Fruit fly (Drosophila melanogaster) whole organism: Measurements from ENCODE around the gene CG9676.

Source experiments
- CG8478 ChIP-seq: fragments of >200 bp; optimal IDR thresholded peaks from 2 replicates; lab custom pipeline; 2018; ENCODE audit warnings: inconsistent platforms
- Dll ChIP-seq: fragments of >200 bp; optimal IDR thresholded peaks from 2 replicates; lab custom pipeline; 2017
- EcR ChIP-seq, 2 experiments: fragments of >200 bp; optimal IDR thresholded peaks; 2 replicates each; lab custom pipeline; 2017; ENCODE audit warnings: missing biosample characterization in 2 of 2, missing genetic modification characterization in 2 of 2, missing genetic modification reagents in 2 of 2
- pan ChIP-seq: fragments of >200 bp; optimal IDR thresholded peaks from 2 replicates; lab custom pipeline; 2017
- psq ChIP-seq: fragments of >200 bp; optimal IDR thresholded peaks from 2 replicates; lab custom pipeline; 2017
- usp ChIP-seq: fragments of >200 bp; optimal IDR thresholded peaks from 2 replicates; lab custom pipeline; 2017; ENCODE audit warnings: missing biosample characterization, missing genetic modification characterization, mixed read lengths

Gene CG9676

dm6 chrX:16695658-16696181 is 4.2 kb downstream of the CG9676 start, which contains the start of gene CG4678:
Gene CG4678 (plus strand): TSS chrX:16696131.
- TF ChIP-seq EcR (GFP tag; optimal IDR thresholded peaks at IDR 0.05; lab: Kevin White, UChicago) (no peak), pan (lab: Kevin White, UChicago) (no peak), psq (lab: Kevin White, UChicago) (no peak), Dll (lab: Kevin White, UChicago) (no peak), usp (GFP tag; lab: Kevin White, UChicago) (no peak), CG8478 (no peak)

- TF ChIP-seq CG8478 = no peak
- TF ChIP-seq psq (lab: Kevin White, UChicago) = no peak
- TF ChIP-seq pan (lab: Kevin White, UChicago) = no peak
- no peak for TF ChIP-seq usp (GFP tag; lab: Kevin White, UChicago)
- no peak for TF ChIP-seq EcR (GFP tag; optimal IDR thresholded peaks at IDR 0.05; lab: Kevin White, UChicago)
- no peak for TF ChIP-seq Dll (lab: Kevin White, UChicago)
These were observed 5.0 kb downstream of the CG9676 start, which contains the start of gene Septin4 for dm6 chrX:16694959-16695358. Gene Septin4 (minus strand): TSS chrX:16695173.

- no peak for TF ChIP-seq CG8478
- TF ChIP-seq pan (lab: Kevin White, UChicago) = no peak
- no peak for TF ChIP-seq EcR (GFP tag; optimal IDR thresholded peaks at IDR 0.05; lab: Kevin White, UChicago)
- TF ChIP-seq usp (GFP tag; lab: Kevin White, UChicago) = no peak
- no peak for TF ChIP-seq Dll (lab: Kevin White, UChicago)
These were observed 5.5 kb downstream of the CG9676 start for dm6 chrX:16694477-16694876.

- no peak for TF ChIP-seq psq (lab: Kevin White, UChicago)
- no peak for TF ChIP-seq usp (GFP tag; lab: Kevin White, UChicago)
- TF ChIP-seq Dll (lab: Kevin White, UChicago) = no peak
- TF ChIP-seq EcR (GFP tag; optimal IDR thresholded peaks at IDR 0.05; lab: Kevin White, UChicago) = no peak
- TF ChIP-seq pan (lab: Kevin White, UChicago) = no peak
- no peak for TF ChIP-seq CG8478
These were observed 6.1 kb downstream of the CG9676 start for dm6 chrX:16693805-16694387.

dm6 chrX:16692325-16692724 is 7.6 kb downstream of the CG9676 start:
- no peak for TF ChIP-seq pan (lab: Kevin White, UChicago)
- TF ChIP-seq EcR (GFP tag; optimal IDR thresholded peaks at IDR 0.05; lab: Kevin White, UChicago) = no peak
- no peak for TF ChIP-seq psq (lab: Kevin White, UChicago)
- no peak for TF ChIP-seq CG8478
- no peak for TF ChIP-seq usp (GFP tag; lab: Kevin White, UChicago)
- TF ChIP-seq Dll (lab: Kevin White, UChicago) = no peak

- TF ChIP-seq psq (lab: Kevin White, UChicago) (no peak), usp (GFP tag; lab: Kevin White, UChicago) (no peak), pan (lab: Kevin White, UChicago) (no peak), Dll (lab: Kevin White, UChicago) (no peak), CG8478 (no peak), EcR (GFP tag; optimal IDR thresholded peaks at IDR 0.05; lab: Kevin White, UChicago) (no peak)
These were observed 8.5 kb downstream of the CG9676 start for dm6 chrX:16691440-16691839.

- TF ChIP-seq usp (GFP tag; lab: Kevin White, UChicago) (no peak), pan (lab: Kevin White, UChicago) (no peak), Dll (lab: Kevin White, UChicago) (no peak), CG8478 (no peak), psq (lab: Kevin White, UChicago) (no peak), EcR (GFP tag; optimal IDR thresholded peaks at IDR 0.05; lab: Kevin White, UChicago) (no peak)
These were observed 9.5 kb downstream of the CG9676 start for dm6 chrX:16690499-16690898.

- TF ChIP-seq Dll (lab: Kevin White, UChicago) = no peak
- TF ChIP-seq usp (GFP tag; lab: Kevin White, UChicago) = no peak
- no peak for TF ChIP-seq pan (lab: Kevin White, UChicago)
- TF ChIP-seq EcR (GFP tag; optimal IDR thresholded peaks at IDR 0.05; lab: Kevin White, UChicago) = no peak
- no peak for TF ChIP-seq CG8478
- no peak for TF ChIP-seq psq (lab: Kevin White, UChicago)
These were observed 10.0 kb downstream of the CG9676 start for dm6 chrX:16689966-16690365.

dm6 chrX:16689339-16689738 is 10.6 kb downstream of the CG9676 start:
- TF ChIP-seq EcR (GFP tag; optimal IDR thresholded peaks at IDR 0.05; lab: Kevin White, UChicago) (no peak), psq (lab: Kevin White, UChicago) (no peak), usp (GFP tag; lab: Kevin White, UChicago) (no peak), CG8478 (no peak), Dll (lab: Kevin White, UChicago) (no peak), pan (lab: Kevin White, UChicago) (no peak)

- TF ChIP-seq CG8478 (no peak), EcR (GFP tag; optimal IDR thresholded peaks at IDR 0.05; lab: Kevin White, UChicago) (no peak), pan (lab: Kevin White, UChicago) (no peak), psq (lab: Kevin White, UChicago) (no peak), usp (GFP tag; lab: Kevin White, UChicago) (no peak), Dll (lab: Kevin White, UChicago) (no peak)
These were observed 11.9 kb downstream of the CG9676 start for dm6 chrX:16688106-16688459.

dm6 chrX:16687400-16688105 is 12.4 kb downstream of the CG9676 start:
- no peak for TF ChIP-seq EcR (GFP tag; optimal IDR thresholded peaks at IDR 0.05; lab: Kevin White, UChicago)
- TF ChIP-seq CG8478 = no peak
- no peak for TF ChIP-seq pan (lab: Kevin White, UChicago)
- TF ChIP-seq usp (GFP tag; lab: Kevin White, UChicago) = no peak
- TF ChIP-seq psq (lab: Kevin White, UChicago) = no peak
- TF ChIP-seq Dll (lab: Kevin White, UChicago) = no peak
